Worm (Caenorhabditis elegans) whole organism, L3 larva: ENCODE measurements around the gene sorf-1.

Experiments
- R02D3.7 ChIP-seq: fragments of 150-350 bp; optimal IDR thresholded peaks from 2 replicates; lab custom pipeline; 2014; ENCODE audit warnings: missing biosample characterization, missing genetic modification characterization
- ZK546.5 ChIP-seq: sonication (generic microtip); optimal IDR thresholded peaks from 2 replicates; lab custom pipeline; 2017; ENCODE audit warnings: missing biosample characterization, missing genetic modification characterization
- aly-2 ChIP-seq: fragments of 150-350 bp; optimal IDR thresholded peaks from 2 replicates; lab custom pipeline; 2014; ENCODE audit warnings: missing biosample characterization, missing genetic modification characterization
- ceh-16 ChIP-seq: sonication (generic microtip); optimal IDR thresholded peaks from 2 replicates; lab custom pipeline; 2017; ENCODE audit warnings: missing biosample characterization, missing genetic modification characterization
- ceh-82 ChIP-seq: fragments of 150-350 bp; optimal IDR thresholded peaks from 2 replicates; lab custom pipeline; 2014; ENCODE audit warnings: missing biosample characterization, missing genetic modification characterization
- ceh-9 ChIP-seq: sonication (generic microtip); optimal IDR thresholded peaks from 2 replicates; lab custom pipeline; 2018; ENCODE audit warnings: missing biosample characterization, missing genetic modification characterization
- egl-27 ChIP-seq: sonication (generic microtip); optimal IDR thresholded peaks from 4 replicates; lab custom pipeline; 2017; ENCODE audit warnings: missing biosample characterization, missing genetic modification reagents, missing genetic modification characterization
- egl-5 ChIP-seq: fragments of 150-350 bp; optimal IDR thresholded peaks from 2 replicates; lab custom pipeline; 2017; ENCODE audit warnings: missing biosample characterization, missing genetic modification reagents, missing genetic modification characterization, inconsistent platforms
- elt-2 ChIP-seq: sonication (generic microtip); optimal IDR thresholded peaks from 2 replicates; lab custom pipeline; 2016; ENCODE audit warnings: missing genetic modification reagents, mild to moderate bottlenecking, missing genetic modification characterization, missing compliant biosample characterization
- elt-3 ChIP-seq, 3 experiments: fragments of 150-350 bp in 1 of 3; sonication (generic microtip) in 2 of 3; optimal IDR thresholded peaks; 2 replicates in 2 of 3; 4 replicates in 1 of 3; lab custom pipeline; 2014 to 2017; ENCODE audit warnings: missing biosample characterization in 3 of 3, missing genetic modification characterization in 3 of 3
- fkh-10 ChIP-seq: sonication (generic microtip); optimal IDR thresholded peaks from 2 replicates; lab custom pipeline; 2017; ENCODE audit warnings: missing biosample characterization, missing genetic modification reagents, missing genetic modification characterization
- fkh-2 ChIP-seq: fragments of 150-350 bp; optimal IDR thresholded peaks from 2 replicates; lab custom pipeline; 2014; ENCODE audit warnings: missing biosample characterization, missing genetic modification reagents, missing genetic modification characterization
- fos-1 ChIP-seq: fragments of 150-350 bp; optimal IDR thresholded peaks from 2 replicates; lab custom pipeline; 2014; ENCODE audit warnings: missing biosample characterization, missing genetic modification characterization
- jun-1 ChIP-seq: fragments of 150-350 bp; optimal IDR thresholded peaks from 2 replicates; lab custom pipeline; 2014; ENCODE audit warnings: missing biosample characterization, missing genetic modification reagents, missing genetic modification characterization
- lin-15B ChIP-seq: fragments of 150-350 bp; optimal IDR thresholded peaks from 2 replicates; lab custom pipeline; 2014; ENCODE audit warnings: missing biosample characterization, missing genetic modification characterization
- lin-39 ChIP-seq: fragments of 150-350 bp; optimal IDR thresholded peaks from 2 replicates; lab custom pipeline; 2018; ENCODE audit warnings: missing biosample characterization, missing genetic modification reagents, missing genetic modification characterization
- lsy-12 ChIP-seq: sonication (generic microtip); optimal IDR thresholded peaks from 2 replicates; lab custom pipeline; 2016; ENCODE audit warnings: mild to moderate bottlenecking, missing genetic modification characterization, missing compliant biosample characterization
- mdl-1 ChIP-seq: fragments of 150-350 bp; optimal IDR thresholded peaks from 2 replicates; lab custom pipeline; 2014; ENCODE audit warnings: missing biosample characterization, missing genetic modification characterization
- nhr-11 ChIP-seq: fragments of 150-350 bp; optimal IDR thresholded peaks from 2 replicates; lab custom pipeline; 2014; ENCODE audit warnings: missing biosample characterization, missing genetic modification characterization
- nhr-12 ChIP-seq: fragments of 150-350 bp; optimal IDR thresholded peaks from 2 replicates; lab custom pipeline; 2014; ENCODE audit warnings: missing biosample characterization, missing genetic modification characterization
- nhr-23 ChIP-seq: fragments of 150-350 bp; optimal IDR thresholded peaks from 2 replicates; lab custom pipeline; 2014; ENCODE audit warnings: missing biosample characterization, missing genetic modification reagents, missing genetic modification characterization
- nhr-25 ChIP-seq: sonication (generic microtip); optimal IDR thresholded peaks from 2 replicates; lab custom pipeline; 2017; ENCODE audit warnings: missing biosample characterization, missing genetic modification characterization
- nhr-28 ChIP-seq: fragments of 150-350 bp; optimal IDR thresholded peaks from 2 replicates; lab custom pipeline; 2014; ENCODE audit warnings: missing biosample characterization, missing genetic modification characterization
- nhr-43 ChIP-seq: sonication (generic microtip); optimal IDR thresholded peaks from 2 replicates; lab custom pipeline; 2016; ENCODE audit warnings: mild to moderate bottlenecking, missing genetic modification characterization, missing compliant biosample characterization; ENCODE audit not compliant: poor library complexity, severe bottlenecking
- pha-4 ChIP-seq: fragments of 150-350 bp; optimal IDR thresholded peaks from 2 replicates; lab custom pipeline; 2014; ENCODE audit warnings: missing biosample characterization, missing genetic modification reagents, missing genetic modification characterization
- pqm-1 ChIP-seq: fragments of 150-350 bp; optimal IDR thresholded peaks from 2 replicates; lab custom pipeline; 2017; ENCODE audit warnings: missing biosample characterization, missing genetic modification characterization, inconsistent platforms
- sea-2 ChIP-seq: fragments of 150-350 bp; sonication (generic microtip); optimal IDR thresholded peaks from 4 replicates; lab custom pipeline; 2014; ENCODE audit warnings: missing biosample characterization, missing genetic modification reagents, missing genetic modification characterization
- snpc-4 ChIP-seq: fragments of 150-350 bp; optimal IDR thresholded peaks from 2 replicates; lab custom pipeline; 2014; ENCODE audit warnings: missing biosample characterization, missing genetic modification characterization
- unc-39 ChIP-seq: sonication (generic microtip); optimal IDR thresholded peaks from 4 replicates; lab custom pipeline; 2017; ENCODE audit warnings: missing biosample characterization, missing genetic modification characterization
- unc-62 ChIP-seq: fragments of 150-350 bp; sonication (generic microtip); optimal IDR thresholded peaks from 4 replicates; lab custom pipeline; 2014; ENCODE audit warnings: missing biosample characterization, missing genetic modification reagents, missing genetic modification characterization
- ztf-11 ChIP-seq: fragments of 150-350 bp; optimal IDR thresholded peaks from 2 replicates; lab custom pipeline; 2014; ENCODE audit warnings: missing biosample characterization, missing genetic modification characterization
- ztf-4 ChIP-seq: fragments of 150-350 bp; optimal IDR thresholded peaks from 2 replicates; lab custom pipeline; 2014; ENCODE audit warnings: missing biosample characterization, missing genetic modification characterization

sorf-1 gene

DNA sequence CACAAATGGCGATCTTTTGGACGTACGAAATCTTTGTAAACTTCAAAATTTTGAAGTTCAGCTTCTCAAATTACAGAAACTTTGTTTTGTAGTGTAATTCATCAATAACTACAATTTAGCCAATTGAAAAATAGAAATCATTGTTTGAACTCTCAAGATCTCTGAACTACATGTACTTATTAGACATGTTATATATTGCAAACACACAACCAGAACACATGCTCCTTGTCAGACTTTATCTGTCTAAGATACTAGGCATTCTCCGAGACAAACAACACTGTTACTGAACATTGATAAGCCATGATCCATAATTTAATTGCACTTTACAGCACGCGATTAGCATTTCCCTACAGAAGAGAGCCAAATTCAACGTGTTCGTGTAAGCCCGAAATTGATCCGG lies 45.5 kb upstream of the sorf-1 start, which contains the start of gene ZK813.6:
ZK813.6 (plus strand) TSS at position 301 of the 400 bp plus-strand sequence.
- TF ChIP-seq pqm-1 (tag; lab: Kevin White, UChicago) (no peak), lin-15B (tag; lab: Kevin White, UChicago) (no peak)
- TF ChIP-seq, all 47 proteins: peak for 0

ce11 chrX:3419084-3419483 lies 40.0 kb upstream of the sorf-1 start, which contains the start of gene C04F6.7:
Gene C04F6.7 (minus strand): TSS chrX:3419184.
- no peak for TF ChIP-seq ztf-11
- no peak for TF ChIP-seq nhr-28
- TF ChIP-seq elt-2 (tag; lab: Kevin White, UChicago): no peak
- no peak for TF ChIP-seq aly-2 (tag; lab: Kevin White, UChicago)
- TF ChIP-seq unc-39: no peak
- TF ChIP-seq ZK546.5 (tag; lab: Kevin White, UChicago): no peak
- TF ChIP-seq elt-3 (tag; optimal IDR thresholded peaks at IDR 0.05; lab: Kevin White, UChicago): no peak
- no peak for TF ChIP-seq fos-1 (tag; lab: Kevin White, UChicago)
- TF ChIP-seq ceh-9 (tag; lab: Kevin White, UChicago): no peak
- TF ChIP-seq R02D3.7 (tag; lab: Kevin White, UChicago): no peak
- no peak for TF ChIP-seq ceh-16 (tag; lab: Kevin White, UChicago)
- TF ChIP-seq pha-4 (tag; lab: Kevin White, UChicago): no peak
- no peak for TF ChIP-seq ceh-82 (tag; lab: Kevin White, UChicago)
- no peak for TF ChIP-seq ztf-4 (tag; lab: Kevin White, UChicago)
- no peak for TF ChIP-seq egl-27 (tag; lab: Kevin White, UChicago)

DNA sequence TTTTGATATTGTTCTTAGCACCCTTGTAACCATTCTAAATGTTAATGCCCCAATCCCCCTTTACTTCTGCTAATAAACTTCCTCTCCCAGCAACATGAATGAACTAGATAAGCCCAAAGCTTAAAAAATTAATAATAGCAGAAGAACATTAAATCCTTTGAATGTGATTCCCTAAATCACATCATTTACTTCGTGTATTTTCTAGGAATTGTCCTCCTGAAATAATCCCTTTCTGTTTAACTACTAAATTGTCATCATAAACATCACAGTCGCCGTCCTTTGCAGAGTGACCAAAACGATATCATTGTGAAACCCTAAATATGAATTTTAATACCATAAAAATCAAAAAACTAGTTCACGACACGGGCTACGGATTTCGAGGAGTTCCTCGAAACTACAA lies 37.0 kb upstream of the sorf-1 start:
- TF ChIP-seq egl-27 (tag; lab: Kevin White, UChicago) (no peak), fkh-10 (GFP tag; lab: Kevin White, UChicago) (no peak)

- TF ChIP-seq unc-62 (GFP tag; lab: Kevin White, UChicago) (no peak), nhr-23 (tag; lab: Kevin White, UChicago) (peak; percentile 60), nhr-25 (tag; lab: Kevin White, UChicago) (peak; percentile 59)
Observed at ce11 chrX:3414660-3415144, 35.7 kb upstream of the sorf-1 start, which contains the start of gene dhs-27. Gene dhs-27 (minus strand): TSS chrX:3414710.

DNA sequence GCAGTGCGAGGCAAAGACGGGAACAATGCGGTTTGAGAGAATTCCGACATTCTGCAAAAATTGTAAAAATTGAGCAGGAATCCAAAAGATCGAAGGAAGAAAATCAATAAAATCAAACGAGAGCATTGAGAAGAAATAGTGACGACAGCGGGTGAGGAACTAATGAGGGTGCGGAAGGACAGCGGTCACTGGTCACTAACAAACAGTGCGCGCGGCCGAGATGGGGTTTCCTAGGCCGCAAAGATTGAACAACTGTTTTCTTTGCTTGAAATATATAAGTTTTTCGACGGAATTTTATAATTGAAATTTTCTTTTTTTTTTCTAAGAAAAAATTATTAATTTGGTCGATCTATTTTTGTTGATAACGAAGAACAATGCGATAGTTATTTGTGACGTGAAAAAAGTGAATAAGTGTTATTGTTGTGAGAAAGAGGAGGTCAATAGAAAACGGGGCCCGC lies 32.5 kb upstream of the sorf-1 start, which contains the start of gene unc-78:
unc-78 (minus strand) TSS at position 51 of the 458 bp plus-strand sequence.
- no peak for TF ChIP-seq ceh-16 (tag; lab: Kevin White, UChicago)
- TF ChIP-seq nhr-43: no peak
- TF ChIP-seq nhr-12: no peak
- peak; percentile 0 for TF ChIP-seq elt-2 (tag; lab: Kevin White, UChicago)
- TF ChIP-seq pqm-1 (tag; lab: Kevin White, UChicago): peak; percentile 31
- TF ChIP-seq lin-39 (tag; lab: Kevin White, UChicago): no peak
- peak; percentile 16 for TF ChIP-seq pha-4 (tag; lab: Kevin White, UChicago)
- no peak for TF ChIP-seq nhr-11 (tag; lab: Kevin White, UChicago)
- TF ChIP-seq mdl-1 (tag; lab: Kevin White, UChicago): no peak
- TF ChIP-seq fkh-10 (GFP tag; lab: Kevin White, UChicago): no peak
- no peak for TF ChIP-seq unc-62 (GFP tag; lab: Kevin White, UChicago)
- TF ChIP-seq, all 47 proteins: peak for 3

ce11 chrX:3408717-3409303 lies 29.8 kb upstream of the sorf-1 start:
- no peak for TF ChIP-seq egl-5 (tag; lab: Kevin White, UChicago)
- TF ChIP-seq fkh-2: no peak
- TF ChIP-seq ceh-9 (tag; lab: Kevin White, UChicago): no peak
- no peak for TF ChIP-seq lsy-12 (tag; lab: Kevin White, UChicago)
- no peak for TF ChIP-seq jun-1
- TF ChIP-seq snpc-4 (tag; lab: Kevin White, UChicago): no peak
- TF ChIP-seq sea-2: no peak
